Worm (Caenorhabditis elegans): ENCODE results near the gene F27C8.2.

DNA sequence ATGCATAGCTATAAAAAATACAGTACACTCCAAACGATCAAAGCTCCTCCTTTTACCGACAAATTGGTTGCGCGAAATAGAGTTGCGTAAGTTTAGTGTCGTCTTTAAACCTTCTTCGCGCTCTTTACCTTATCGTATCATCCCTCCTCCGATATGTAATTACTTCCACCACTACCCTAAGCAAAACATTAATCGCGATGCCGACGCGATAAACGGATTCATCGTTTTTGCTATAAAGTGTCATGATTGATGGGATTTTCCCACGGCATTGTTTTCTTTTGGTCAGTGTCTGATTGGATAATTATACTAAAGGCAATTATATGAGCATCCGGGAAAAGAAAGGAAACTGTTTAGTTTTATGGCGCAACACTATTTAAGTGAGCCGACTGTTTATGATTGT, 22.7 kb downstream of the F27C8.2 start:
- TF ChIP-seq dao-5 (tag; optimal IDR thresholded peaks at IDR 0.05), result no peak
- no peak for TF ChIP-seq W03F9.2 (tag; optimal IDR thresholded peaks at IDR 0.05)
- no peak for TF ChIP-seq him-1 (tag; optimal IDR thresholded peaks at IDR 0.05)
